Worm (Caenorhabditis elegans) whole organism, L1 larva: ENCODE measurements around the gene sec-6.

Experiments
- F16B12.6 ChIP-seq: fragments of 150-350 bp; optimal IDR thresholded peaks from 2 replicates; lab custom pipeline; 2014; ENCODE audit warnings: missing biosample characterization, missing genetic modification characterization
- ceh-8 ChIP-seq: fragments of 200-800 bp; sonication (Bioruptor generic); optimal IDR thresholded peaks from 2 replicates; lab custom pipeline; 2018; ENCODE audit warnings: mild to moderate bottlenecking, missing genetic modification characterization, moderate library complexity, missing compliant biosample characterization
- ceh-82 ChIP-seq, 3 experiments: fragments of 150-350 bp in 1 of 3; sonication (generic microtip) in 2 of 3; optimal IDR thresholded peaks; 2 replicates each; lab custom pipeline; 2014 to 2017; ENCODE audit warnings: missing biosample characterization in 3 of 3, missing genetic modification characterization in 3 of 3
- egl-27 ChIP-seq, 2 experiments: fragments of 150-350 bp in 1 of 2; sonication (generic microtip); optimal IDR thresholded peaks; 3 replicates each; lab custom pipeline; 2017 to 2018; ENCODE audit warnings: missing biosample characterization in 2 of 2, missing genetic modification characterization in 2 of 2, missing genetic modification reagents in 2 of 2
- fkh-10 ChIP-seq: sonication (generic microtip); optimal IDR thresholded peaks from 2 replicates; lab custom pipeline; 2017; ENCODE audit warnings: missing biosample characterization, missing genetic modification reagents, missing genetic modification characterization
- fos-1 ChIP-seq: fragments of 150-350 bp; optimal IDR thresholded peaks from 2 replicates; lab custom pipeline; 2014; ENCODE audit warnings: missing biosample characterization, missing genetic modification characterization
- lin-39 ChIP-seq: fragments of 150-350 bp; optimal IDR thresholded peaks from 2 replicates; lab custom pipeline; 2014; ENCODE audit warnings: missing biosample characterization, missing genetic modification reagents, missing genetic modification characterization
- lir-3 ChIP-seq: sonication (generic microtip); optimal IDR thresholded peaks from 2 replicates; lab custom pipeline; 2016; ENCODE audit warnings: mild to moderate bottlenecking, missing genetic modification characterization, moderate library complexity, missing compliant biosample characterization; ENCODE audit not compliant: poor library complexity
- nhr-237 ChIP-seq: fragments of 150-350 bp; optimal IDR thresholded peaks from 2 replicates; lab custom pipeline; 2014; ENCODE audit warnings: missing biosample characterization, missing genetic modification characterization
- snpc-4 ChIP-seq: fragments of 150-350 bp; optimal IDR thresholded peaks from 2 replicates; lab custom pipeline; 2014; ENCODE audit warnings: missing biosample characterization, missing genetic modification characterization
- unc-130 ChIP-seq: fragments of 150-350 bp; optimal IDR thresholded peaks from 2 replicates; lab custom pipeline; 2017; ENCODE audit warnings: missing biosample characterization, missing genetic modification characterization, inconsistent platforms
- unc-62 ChIP-seq: fragments of 150-350 bp; optimal IDR thresholded peaks from 2 replicates; lab custom pipeline; 2014; ENCODE audit warnings: missing biosample characterization, missing genetic modification reagents, missing genetic modification characterization
- zag-1 ChIP-seq: fragments of 150-350 bp; optimal IDR thresholded peaks from 2 replicates; lab custom pipeline; 2014; ENCODE audit warnings: missing biosample characterization, missing genetic modification characterization
- ztf-4 ChIP-seq: fragments of 150-350 bp; optimal IDR thresholded peaks from 2 replicates; lab custom pipeline; 2014; ENCODE audit warnings: missing biosample characterization, missing genetic modification characterization

DNA sequence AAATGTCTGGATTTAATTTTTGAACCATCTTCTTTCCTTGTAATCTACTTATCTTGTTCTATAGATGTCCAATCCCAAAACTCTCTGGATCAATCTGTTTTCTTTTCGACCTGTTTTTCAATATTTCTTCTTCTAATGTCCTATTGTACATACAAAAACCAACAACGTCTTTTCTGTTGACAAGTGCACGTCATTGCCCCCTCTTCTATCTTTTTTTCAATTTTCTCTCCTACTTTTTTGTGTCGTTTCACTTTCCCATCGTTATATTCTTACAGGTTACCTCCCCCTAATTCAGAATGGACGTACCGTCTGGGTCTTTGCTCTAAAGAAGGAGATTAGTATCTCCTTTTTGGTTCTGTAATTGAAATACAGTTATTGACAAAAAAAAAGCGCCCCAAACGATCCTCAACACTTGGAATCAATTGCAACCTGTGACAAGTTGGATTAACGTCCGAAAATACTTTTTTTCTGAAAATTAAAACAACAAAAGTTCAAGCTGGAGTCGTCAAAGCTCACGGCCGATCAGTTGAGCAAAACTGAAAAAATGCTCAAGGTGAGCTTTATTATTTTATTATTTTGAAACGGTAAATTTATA lies 36.5 kb upstream of the sec-6 start, which contains the start of gene vhp-1:
- TF ChIP-seq nhr-237 (tag; lab: Kevin White, UChicago) (no peak), ztf-4 (tag; lab: Kevin White, UChicago) (no peak), fos-1 (tag; lab: Kevin White, UChicago) (no peak), egl-27 (tag; optimal IDR thresholded peaks at IDR 0.05; lab: Kevin White, UChicago) (no peak), unc-130 (no peak), zag-1 (tag; lab: Kevin White, UChicago) (no peak), F16B12.6 (no peak), ceh-82 (tag; optimal IDR thresholded peaks at IDR 0.05; lab: Kevin White, UChicago) (no peak), snpc-4 (tag; lab: Kevin White, UChicago) (no peak), lir-3 (tag; lab: Kevin White, UChicago) (no peak), fkh-10 (GFP tag; lab: Kevin White, UChicago) (no peak), unc-62 (GFP tag; lab: Kevin White, UChicago) (no peak), lin-39 (tag; lab: Kevin White, UChicago) (no peak), ceh-8 (GFP tag; lab: Kevin White, UChicago) (no peak)
